Worm (Caenorhabditis elegans) whole organism, early embryonic: ENCODE results near the gene Y56A3A.6.

ENCODE experiments used
- F13C5.2 ChIP-seq: sonication (generic microtip); optimal IDR thresholded peaks from 2 replicates; lab custom pipeline; 2017; ENCODE audit warnings: mild to moderate bottlenecking, missing genetic modification characterization, inconsistent platforms, missing compliant biosample characterization
- aly-1 ChIP-seq: sonication (generic microtip); optimal IDR thresholded peaks from 2 replicates; lab custom pipeline; 2016; ENCODE audit warnings: missing genetic modification characterization, missing compliant biosample characterization
- ama-1 ChIP-seq: fragments of 150-350 bp; optimal IDR thresholded peaks from 2 replicates; lab custom pipeline; 2014
- ceh-36 ChIP-seq: sonication (generic microtip); optimal IDR thresholded peaks from 2 replicates; lab custom pipeline; 2016; ENCODE audit warnings: missing genetic modification characterization, inconsistent platforms, missing compliant biosample characterization
- flt-1 ChIP-seq: fragments of 200-800 bp; sonication (Bioruptor generic); IDR thresholded peaks from 2 replicates; pipeline ENCODE4 v1.3.6; 2022; ENCODE audit warnings: missing genetic modification characterization, missing compliant biosample characterization
- hmbx-1 ChIP-seq: sonication (generic microtip); optimal IDR thresholded peaks from 2 replicates; lab custom pipeline; 2016; ENCODE audit warnings: mild to moderate bottlenecking, missing genetic modification characterization, missing compliant biosample characterization
- hmg-4 ChIP-seq: fragments of 200-800 bp; sonication (Bioruptor generic); optimal IDR thresholded peaks from 2 replicates; lab custom pipeline; 2018; ENCODE audit warnings: mild to moderate bottlenecking, missing genetic modification characterization, missing compliant biosample characterization
- hnd-1 ChIP-seq: sonication (generic microtip); optimal IDR thresholded peaks from 2 replicates; lab custom pipeline; 2016; ENCODE audit warnings: missing genetic modification characterization, missing compliant biosample characterization
- pes-1 ChIP-seq: fragments of 200-800 bp; sonication (Bioruptor generic); IDR thresholded peaks from 2 replicates; pipeline ENCODE4 v1.3.6; 2022; ENCODE audit warnings: missing genetic modification reagents, missing genetic modification characterization, missing compliant biosample characterization
- sea-1 ChIP-seq: fragments of 200-800 bp; sonication (Bioruptor generic); conservative IDR thresholded peaks from 2 replicates; pipeline ENCODE4 v1.3.6; 2022; ENCODE audit warnings: missing genetic modification characterization, missing compliant biosample characterization
- tbx-11 ChIP-seq: fragments of 200-800 bp; sonication (Bioruptor generic); IDR thresholded peaks from 2 replicates; pipeline ENCODE4 v1.3.6; 2022; ENCODE audit warnings: missing genetic modification characterization, missing compliant biosample characterization
- tbx-37 ChIP-seq: fragments of 200-800 bp; sonication (Bioruptor generic); conservative IDR thresholded peaks from 2 replicates; pipeline ENCODE4 v1.3.6; 2022; ENCODE audit warnings: missing genetic modification reagents, missing genetic modification characterization, missing compliant biosample characterization

DNA sequence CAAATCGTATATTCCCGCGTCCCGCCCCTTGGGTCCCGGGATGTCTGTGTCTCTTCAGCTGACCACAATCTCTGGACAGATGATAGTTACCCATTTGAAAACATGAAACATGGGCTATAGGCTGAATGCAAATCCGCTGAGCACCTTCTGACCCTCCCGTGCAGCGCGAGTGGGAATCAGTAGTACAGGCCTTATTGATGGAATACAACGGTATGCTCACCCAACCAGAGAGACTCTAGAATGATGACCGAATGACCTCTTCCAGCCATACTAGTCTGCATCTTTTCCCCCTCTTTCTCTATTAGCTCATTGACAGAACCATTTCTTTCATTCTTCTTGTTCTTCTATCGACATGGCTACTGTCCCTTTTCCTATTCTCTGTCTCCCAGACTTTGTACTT, 28.6 kb upstream of the Y56A3A.6 start, which contains the start of gene sdz-33:
- TF ChIP-seq F13C5.2 (no peak), ama-1 (lab: Kevin White, UChicago) (no peak), pes-1 (no peak), ceh-36 (tag; lab: Kevin White, UChicago) (no peak), flt-1 (GFP tag; lab: Robert Waterston, UW) (no peak), sea-1 (GFP tag; lab: Robert Waterston, UW) (no peak), aly-1 (no peak), tbx-11 (no peak), tbx-37 (no peak), hmbx-1 (tag; lab: Kevin White, UChicago) (no peak), hnd-1 (tag; lab: Kevin White, UChicago) (no peak), hmg-4 (GFP tag; lab: Kevin White, UChicago) (no peak)
